Fruit fly (Drosophila melanogaster) whole organism, adult: ENCODE results near the gene Pep.
A peak's percentile ranks its signal among the peaks of the same experiment; 100 is the strongest.

Experiments used
- CG11617 ChIP-seq: fragments of 200-800 bp; sonication (Bioruptor generic); optimal IDR thresholded peaks from 2 replicates; lab custom pipeline; 2017; ENCODE audit warnings: mild to moderate bottlenecking, missing biosample characterization, missing genetic modification reagents, missing genetic modification characterization
- CG12768 ChIP-seq: fragments of 200-800 bp; sonication (Bioruptor generic); optimal IDR thresholded peaks from 2 replicates; lab custom pipeline; 2017; ENCODE audit warnings: missing biosample characterization, missing genetic modification characterization, mild to moderate bottlenecking, moderate library complexity, missing genetic modification reagents
- CG14711 ChIP-seq: fragments of 200-800 bp; sonication (Bioruptor generic); optimal IDR thresholded peaks from 2 replicates; lab custom pipeline; 2018; ENCODE audit warnings: missing biosample characterization, mild to moderate bottlenecking, missing genetic modification characterization, moderate library complexity
- CG1620 ChIP-seq: fragments of 200-800 bp; sonication (Bioruptor generic); optimal IDR thresholded peaks from 2 replicates; lab custom pipeline; 2016; ENCODE audit warnings: missing biosample characterization, missing genetic modification characterization
- CG33017 ChIP-seq: fragments of 200-800 bp; sonication (Bioruptor generic); optimal IDR thresholded peaks from 2 replicates; lab custom pipeline; 2018; ENCODE audit warnings: missing biosample characterization, mild to moderate bottlenecking, missing genetic modification characterization, moderate library complexity
- CG5204 ChIP-seq: fragments of 200-800 bp; sonication (Bioruptor generic); optimal IDR thresholded peaks from 2 replicates; lab custom pipeline; 2016; ENCODE audit warnings: missing biosample characterization, missing genetic modification characterization
- CG7045 ChIP-seq: fragments of 200-800 bp; sonication (Bioruptor generic); optimal IDR thresholded peaks from 2 replicates; lab custom pipeline; 2017; ENCODE audit warnings: missing biosample characterization, mild to moderate bottlenecking, missing genetic modification characterization
- CG7101 ChIP-seq: fragments of 200-800 bp; sonication (Bioruptor generic); optimal IDR thresholded peaks from 2 replicates; lab custom pipeline; 2018; ENCODE audit warnings: missing biosample characterization, mild to moderate bottlenecking, missing genetic modification characterization, moderate library complexity
- Clk ChIP-seq: fragments of 200-800 bp; sonication (Bioruptor generic); optimal IDR thresholded peaks from 2 replicates; lab custom pipeline; 2017; ENCODE audit warnings: missing biosample characterization, missing genetic modification characterization
- Crg-1 ChIP-seq: fragments of 200-800 bp; sonication (Bioruptor generic); optimal IDR thresholded peaks from 2 replicates; lab custom pipeline; 2016; ENCODE audit warnings: missing biosample characterization, missing genetic modification characterization
- Hr96 ChIP-seq: fragments of 200-800 bp; sonication (Bioruptor generic); optimal IDR thresholded peaks from 2 replicates; lab custom pipeline; 2016; ENCODE audit warnings: missing biosample characterization, missing genetic modification characterization
- Mnt ChIP-seq: fragments of 200-800 bp; sonication (Bioruptor generic); optimal IDR thresholded peaks from 2 replicates; lab custom pipeline; 2016; ENCODE audit warnings: missing biosample characterization, mild to moderate bottlenecking, missing genetic modification characterization
- bab1 ChIP-seq: fragments of 200-800 bp; sonication (Bioruptor generic); optimal IDR thresholded peaks from 3 replicates; lab custom pipeline; 2019; ENCODE audit warnings: missing biosample characterization, mild to moderate bottlenecking, missing genetic modification characterization, moderate library complexity
- cic ChIP-seq: fragments of 200-800 bp; sonication (Bioruptor generic); optimal IDR thresholded peaks from 2 replicates; lab custom pipeline; 2017; ENCODE audit warnings: missing biosample characterization, mild to moderate bottlenecking, missing genetic modification characterization, moderate library complexity
- cnc ChIP-seq, 2 experiments: fragments of >200 bp; optimal IDR thresholded peaks; 2 replicates each; lab custom pipeline; 2017
- kay ChIP-seq: fragments of 200-800 bp; sonication (Bioruptor generic); peaks from one replicate; lab custom pipeline; 2016; ENCODE audit warnings: missing biosample characterization, missing genetic modification characterization, borderline replicate concordance
- ovo ChIP-seq: fragments of 200-800 bp; sonication (Bioruptor generic); optimal IDR thresholded peaks from 2 replicates; lab custom pipeline; 2016; ENCODE audit warnings: missing biosample characterization, missing genetic modification characterization
- pad ChIP-seq: fragments of 200-800 bp; sonication (Bioruptor generic); optimal IDR thresholded peaks from 3 replicates; lab custom pipeline; 2017; ENCODE audit warnings: missing biosample characterization, missing genetic modification characterization, mild to moderate bottlenecking, moderate library complexity, missing genetic modification reagents
- tj ChIP-seq: fragments of 200-800 bp; sonication (Bioruptor generic); optimal IDR thresholded peaks from 3 replicates; lab custom pipeline; 2017; ENCODE audit warnings: missing biosample characterization, mild to moderate bottlenecking, missing genetic modification characterization, moderate library complexity
- toe ChIP-seq: fragments of 200-800 bp; sonication (Bioruptor generic); optimal IDR thresholded peaks from 2 replicates; lab custom pipeline; 2016; ENCODE audit warnings: missing biosample characterization, missing genetic modification characterization

Gene Pep

DNA sequence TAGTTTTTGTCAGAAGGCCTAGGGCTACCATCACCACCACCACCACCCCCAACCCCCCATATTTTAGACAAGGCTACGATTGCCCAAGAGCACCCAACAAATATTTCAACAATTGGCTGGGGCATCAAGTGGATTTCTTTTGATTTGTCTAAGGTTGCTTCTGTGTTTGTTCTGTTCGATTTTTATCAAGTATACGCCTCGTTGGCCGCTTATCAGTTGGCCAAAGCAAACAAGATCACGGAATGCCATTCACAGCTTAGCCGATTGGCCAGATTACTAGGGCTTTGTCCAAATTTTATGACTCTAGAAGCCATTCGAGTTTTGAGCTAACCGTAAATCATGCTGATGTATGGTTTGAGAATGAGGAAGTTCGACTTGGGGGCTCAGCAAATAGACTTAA, 29.0 kb downstream of the Pep start:
- TF ChIP-seq Clk (GFP tag; lab: Kevin White, UChicago) (no peak), CG14711 (tag; lab: Kevin White, UChicago) (no peak), CG7101 (tag; lab: Kevin White, UChicago) (no peak), Mnt (GFP tag; lab: Kevin White, UChicago) (no peak), CG11617 (no peak), CG12768 (GFP tag; lab: Kevin White, UChicago) (no peak), kay (GFP tag; lab: Kevin White, UChicago) (no peak), CG33017 (tag; lab: Kevin White, UChicago) (no peak), tj (no peak), CG1620 (GFP tag; lab: Kevin White, UChicago) (no peak), pad (no peak), cic (GFP tag; lab: Kevin White, UChicago) (no peak), Hr96 (GFP tag; lab: Kevin White, UChicago) (no peak), toe (GFP tag; lab: Kevin White, UChicago) (no peak), CG5204 (GFP tag; lab: Kevin White, UChicago) (no peak), Crg-1 (no peak)

DNA sequence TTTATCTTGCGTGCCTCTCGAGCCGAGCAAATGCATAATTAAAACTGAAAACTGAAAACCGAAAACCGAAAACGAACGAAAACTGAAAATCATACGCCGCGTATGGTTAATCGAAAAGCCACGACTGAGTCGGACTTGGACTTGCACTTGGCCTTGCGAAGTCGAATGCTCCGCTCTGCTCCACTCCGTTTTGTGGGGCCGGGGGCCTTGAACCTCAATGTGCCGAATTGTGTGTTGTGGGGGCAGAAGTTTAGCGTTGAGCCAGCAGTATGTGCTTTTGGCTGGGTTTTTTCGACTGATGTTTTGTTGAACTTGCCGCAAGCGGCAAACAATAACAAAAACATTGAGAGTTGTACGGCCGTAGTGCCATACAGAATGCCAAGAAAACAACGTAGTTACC, 29.6 kb downstream of the Pep start:
- TF ChIP-seq ovo (no peak), tj (peak; percentile 43)

dm6 chr3L:17613972-17614384, 30.9 kb downstream of the Pep start:
- no peak for TF ChIP-seq bab1 (GFP tag; lab: Kevin White, UChicago)
- TF ChIP-seq CG11617, result no peak
- TF ChIP-seq Crg-1, result no peak
- TF ChIP-seq kay (GFP tag; lab: Kevin White, UChicago), result no peak
- TF ChIP-seq tj, result peak; percentile 68

DNA sequence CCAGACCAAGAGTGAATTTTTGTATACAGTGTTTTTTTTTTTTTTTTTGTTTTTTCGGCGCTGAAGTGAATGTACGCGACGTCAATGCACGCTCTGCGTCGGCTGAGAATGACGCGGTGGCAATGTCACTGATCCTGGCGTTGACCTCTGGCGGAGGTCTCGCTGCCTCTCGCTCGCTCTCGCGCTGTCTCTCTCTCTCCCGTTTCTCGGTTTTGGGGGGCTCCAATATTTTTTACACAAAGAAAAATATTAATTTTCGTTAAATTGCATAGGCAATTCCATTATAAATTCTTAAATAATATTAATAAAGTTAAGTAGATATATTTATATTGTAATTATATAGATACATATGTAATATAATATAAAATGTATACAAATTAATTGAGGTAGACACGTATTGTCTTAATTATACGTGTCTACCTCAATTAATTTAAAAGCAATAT, 31.5 kb downstream of the Pep start:
- TF ChIP-seq Hr96 (GFP tag; lab: Kevin White, UChicago) (no peak), CG12768 (GFP tag; lab: Kevin White, UChicago) (no peak), kay (GFP tag; lab: Kevin White, UChicago) (no peak)

DNA sequence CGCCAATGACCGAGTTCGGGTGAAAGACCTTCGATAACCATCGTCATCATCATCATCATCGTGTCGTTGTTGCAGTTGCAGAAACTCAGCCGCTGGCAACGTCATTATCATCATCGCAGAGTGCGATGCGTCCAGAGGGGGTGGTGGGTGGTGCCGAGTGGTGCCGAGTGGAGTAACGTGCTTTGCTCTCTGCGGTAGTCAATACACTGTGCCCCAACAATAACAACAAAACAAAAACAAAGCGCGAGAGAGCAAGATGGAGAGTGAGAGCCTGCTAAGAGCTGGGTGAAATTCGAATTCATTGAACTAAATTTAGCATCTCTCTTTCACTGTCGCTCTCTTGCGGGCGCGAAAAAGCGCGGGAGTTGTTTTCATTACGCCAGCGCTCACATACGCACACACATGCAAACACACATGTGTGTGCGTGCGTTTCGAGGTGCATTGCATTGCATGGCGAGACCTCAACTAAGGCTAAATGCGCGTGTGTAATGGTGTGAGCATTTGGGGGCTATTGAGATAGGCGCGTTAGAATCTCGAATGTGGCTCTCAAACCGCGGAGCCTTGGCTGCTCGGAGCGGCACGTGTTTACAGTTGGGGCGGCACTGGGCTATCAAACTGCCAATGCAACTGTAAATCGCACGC, 32.9 kb downstream of the Pep start:
- TF ChIP-seq Hr96 (GFP tag; lab: Kevin White, UChicago) (no peak), Clk (GFP tag; lab: Kevin White, UChicago) (peak; percentile 53), CG5204 (GFP tag; lab: Kevin White, UChicago) (no peak), cic (GFP tag; lab: Kevin White, UChicago) (peak; percentile 88), Crg-1 (peak; percentile 7), pad (peak; percentile 30), bab1 (GFP tag; lab: Kevin White, UChicago) (peak; percentile 8), tj (peak; percentile 27), CG7101 (tag; lab: Kevin White, UChicago) (peak; percentile 29), cnc (optimal IDR thresholded peaks at IDR 0.05; lab: Kevin White, UChicago) (no peak), CG33017 (tag; lab: Kevin White, UChicago) (peak; percentile 49), CG12768 (GFP tag; lab: Kevin White, UChicago) (peak; percentile 84), CG1620 (GFP tag; lab: Kevin White, UChicago) (no peak), kay (GFP tag; lab: Kevin White, UChicago) (no peak), CG7045 (GFP tag; lab: Kevin White, UChicago) (peak; percentile 33), Mnt (GFP tag; lab: Kevin White, UChicago) (peak; percentile 97), ovo (peak; percentile 75), toe (GFP tag; lab: Kevin White, UChicago) (no peak)

DNA sequence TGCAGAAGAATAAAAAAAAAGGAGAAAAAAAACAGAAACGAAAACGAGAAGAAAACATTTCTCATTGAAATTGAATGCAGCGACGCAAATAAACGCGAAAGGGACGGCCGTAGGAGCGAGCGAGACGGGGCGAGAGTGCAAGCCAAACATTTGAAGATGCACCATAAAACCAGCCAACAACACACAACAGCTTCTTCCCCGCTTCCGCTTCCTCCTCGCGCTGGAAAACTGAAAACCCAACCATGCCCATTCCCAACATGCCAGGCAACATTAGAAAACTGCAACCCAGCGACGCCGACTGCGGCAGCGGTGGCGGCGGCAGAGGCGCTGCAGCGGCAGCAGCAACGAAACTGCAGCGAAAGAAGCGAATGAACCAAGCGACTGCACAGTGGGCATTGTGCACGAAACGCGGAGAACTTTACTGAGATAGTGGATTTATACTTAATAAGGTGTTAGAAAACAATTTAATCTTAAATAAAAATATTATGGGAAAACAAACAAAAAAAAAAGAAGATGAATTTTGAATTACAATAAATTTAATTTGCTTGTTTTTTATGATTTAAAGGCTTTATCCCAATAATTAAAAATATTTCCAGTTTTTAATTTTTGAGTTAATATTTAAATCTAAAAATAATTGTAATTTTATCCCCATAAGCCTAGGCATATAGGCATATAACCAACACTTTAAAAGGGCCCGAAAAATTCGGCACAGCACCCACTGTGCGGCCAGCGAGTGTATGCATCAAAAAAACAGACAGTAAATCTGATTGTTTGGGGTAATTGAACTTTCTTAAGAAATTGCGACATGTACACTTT, 33.7 kb downstream of the Pep start:
- TF ChIP-seq cic (GFP tag; lab: Kevin White, UChicago) (no peak), CG1620 (GFP tag; lab: Kevin White, UChicago) (peak; percentile 2), CG12768 (GFP tag; lab: Kevin White, UChicago) (no peak), CG14711 (tag; lab: Kevin White, UChicago) (peak; percentile 53), Hr96 (GFP tag; lab: Kevin White, UChicago) (no peak), CG7045 (GFP tag; lab: Kevin White, UChicago) (no peak), pad (peak; percentile 27), bab1 (GFP tag; lab: Kevin White, UChicago) (peak; percentile 27), cnc (optimal IDR thresholded peaks at IDR 0.05; lab: Kevin White, UChicago) (no peak), kay (GFP tag; lab: Kevin White, UChicago) (peak; percentile 49)

- TF ChIP-seq tj, result peak; percentile 66
- TF ChIP-seq Mnt (GFP tag; lab: Kevin White, UChicago), result no peak
Measured at dm6 chr3L:17609068-17609382, 35.8 kb downstream of the Pep start.
